Worm (Caenorhabditis elegans) whole organism, L4 larva: Measurements from ENCODE around the gene F54E7.6.
A peak's percentile ranks its signal among the peaks of the same experiment; 100 is the strongest.

ENCODE experiments used
- D1046.2 ChIP-seq: fragments of 200-800 bp; sonication (Bioruptor generic); IDR thresholded peaks from 2 replicates; pipeline ENCODE4 v1.3.6; 2022; ENCODE audit warnings: missing genetic modification characterization, missing compliant biosample characterization
- F44E2.7 ChIP-seq: fragments of 200-800 bp; sonication (Bioruptor generic); IDR thresholded peaks from 2 replicates; pipeline ENCODE4 v2.1.2; 2022; ENCODE audit warnings: missing genetic modification characterization, missing compliant biosample characterization
- F49E8.2 ChIP-seq: sonication (generic microtip); optimal IDR thresholded peaks from 2 replicates; lab custom pipeline; 2016; ENCODE audit warnings: missing compliant biosample characterization, mild to moderate bottlenecking, missing genetic modification characterization, borderline replicate concordance
- Y75B8A.6 ChIP-seq: fragments of 200-800 bp; sonication (Bioruptor generic); IDR thresholded peaks from 2 replicates; pipeline ENCODE4 v1.3.6; 2022; ENCODE audit warnings: missing genetic modification reagents, missing genetic modification characterization, missing compliant biosample characterization
- aha-1 ChIP-seq: fragments of 150-350 bp; peaks from one replicate; lab custom pipeline; 2014; ENCODE audit warnings: missing biosample characterization, missing genetic modification characterization
- ama-1 ChIP-seq: fragments of 150-350 bp; optimal IDR thresholded peaks from 2 replicates; lab custom pipeline; 2014; ENCODE audit warnings: inconsistent platforms, mixed read lengths
- daf-12 ChIP-seq: fragments of 150-350 bp; optimal IDR thresholded peaks from 2 replicates; lab custom pipeline; 2014; ENCODE audit warnings: missing biosample characterization, missing genetic modification reagents, missing genetic modification characterization
- daf-16 ChIP-seq, 3 experiments: sonication (generic microtip); optimal IDR thresholded peaks; 2 replicates each; lab custom pipeline; 2016 to 2017; ENCODE audit warnings: missing genetic modification characterization in 3 of 3, missing genetic modification reagents in 3 of 3, mild to moderate bottlenecking in 2 of 3, missing compliant biosample characterization in 2 of 3, missing biosample characterization in 1 of 3, moderate library complexity in 1 of 3
- dmd-6 ChIP-seq: fragments of 200-800 bp; sonication (Bioruptor generic); IDR thresholded peaks from 2 replicates; pipeline ENCODE4 v1.3.6; 2022; ENCODE audit warnings: missing genetic modification reagents, missing genetic modification characterization, missing compliant biosample characterization
- dpl-1 ChIP-seq: fragments of 150-350 bp; optimal IDR thresholded peaks from 2 replicates; lab custom pipeline; 2014; ENCODE audit warnings: missing biosample characterization, missing genetic modification reagents, missing genetic modification characterization
- duxl-1 ChIP-seq: sonication (generic microtip); optimal IDR thresholded peaks from 2 replicates; lab custom pipeline; 2016; ENCODE audit warnings: mild to moderate bottlenecking, missing genetic modification characterization, moderate library complexity, missing compliant biosample characterization; ENCODE audit not compliant: poor library complexity
- dve-1 ChIP-seq: sonication (generic microtip); optimal IDR thresholded peaks from 2 replicates; lab custom pipeline; 2017; ENCODE audit warnings: antibody characterized with exemption, mild to moderate bottlenecking, missing genetic modification characterization, missing compliant biosample characterization; ENCODE audit not compliant: insufficient read depth
- fkh-10 ChIP-seq: fragments of 150-350 bp; optimal IDR thresholded peaks from 2 replicates; lab custom pipeline; 2014; ENCODE audit warnings: missing biosample characterization, missing genetic modification reagents, missing genetic modification characterization
- fos-1 ChIP-seq: fragments of 150-350 bp; optimal IDR thresholded peaks from 2 replicates; lab custom pipeline; 2014; ENCODE audit warnings: missing biosample characterization, missing genetic modification characterization
- hif-1 ChIP-seq, 2 experiments: sonication (generic microtip); optimal IDR thresholded peaks; 2 replicates each; lab custom pipeline; 2016 to 2017; ENCODE audit warnings: missing compliant biosample characterization in 2 of 2, missing genetic modification characterization in 2 of 2, missing genetic modification reagents in 2 of 2, missing genotype in 2 of 2, mild to moderate bottlenecking in 1 of 2
- hlh-11 ChIP-seq: fragments of 200-800 bp; sonication (Bioruptor generic); optimal IDR thresholded peaks from 2 replicates; lab custom pipeline; 2018; ENCODE audit warnings: mild to moderate bottlenecking, missing genetic modification characterization, missing compliant biosample characterization
- hmg-1.1 ChIP-seq: fragments of 200-800 bp; sonication (Bioruptor generic); IDR thresholded peaks from 2 replicates; pipeline ENCODE4 v1.3.6; 2022; ENCODE audit warnings: missing genetic modification reagents, missing genetic modification characterization, missing compliant biosample characterization
- lin-13 ChIP-seq: fragments of 150-350 bp; optimal IDR thresholded peaks from 2 replicates; lab custom pipeline; 2014; ENCODE audit warnings: missing biosample characterization, missing genetic modification reagents, missing genetic modification characterization
- lin-15B ChIP-seq: fragments of 150-350 bp; sonication (generic microtip); optimal IDR thresholded peaks from 3 replicates; lab custom pipeline; 2014; ENCODE audit warnings: missing biosample characterization, missing genetic modification characterization
- lin-38 ChIP-seq: fragments of 200-800 bp; sonication (Bioruptor generic); IDR thresholded peaks from 2 replicates; pipeline ENCODE4 v1.3.6; 2022; ENCODE audit warnings: missing genetic modification reagents, missing genetic modification characterization, missing compliant biosample characterization
- lin-39 ChIP-seq: fragments of 150-350 bp; optimal IDR thresholded peaks from 2 replicates; lab custom pipeline; 2014; ENCODE audit warnings: missing biosample characterization, missing genetic modification reagents, missing genetic modification characterization
- lsy-2 ChIP-seq, 2 experiments: fragments of 150-350 bp in 1 of 2; sonication (generic microtip) in 1 of 2; optimal IDR thresholded peaks; 2 replicates each; lab custom pipeline; 2014 to 2017; ENCODE audit warnings: missing biosample characterization in 2 of 2, missing genetic modification characterization in 2 of 2
- madf-9 ChIP-seq: fragments of 200-800 bp; sonication (Bioruptor generic); conservative IDR thresholded peaks from 2 replicates; pipeline ENCODE4 v1.3.6; 2022; ENCODE audit warnings: missing genetic modification reagents, missing genetic modification characterization, missing compliant biosample characterization
- mes-2 ChIP-seq: sonication (generic microtip); optimal IDR thresholded peaks from 2 replicates; lab custom pipeline; 2016; ENCODE audit warnings: missing genotype, mild to moderate bottlenecking, missing genetic modification characterization, missing compliant biosample characterization; ENCODE audit not compliant: poor library complexity, severe bottlenecking
- mxl-2 ChIP-seq: fragments of 200-800 bp; sonication (Bioruptor generic); conservative IDR thresholded peaks from 2 replicates; pipeline ENCODE4 v1.3.6; 2022; ENCODE audit warnings: missing genetic modification reagents, missing genetic modification characterization, missing compliant biosample characterization
- nhr-10 ChIP-seq: fragments of 150-350 bp; optimal IDR thresholded peaks from 2 replicates; lab custom pipeline; 2014; ENCODE audit warnings: missing biosample characterization, missing genetic modification characterization
- nhr-102 ChIP-seq: sonication (generic microtip); optimal IDR thresholded peaks from 2 replicates; lab custom pipeline; 2016; ENCODE audit warnings: mild to moderate bottlenecking, missing genetic modification characterization, moderate library complexity, missing compliant biosample characterization
- nhr-11 ChIP-seq: fragments of 150-350 bp; optimal IDR thresholded peaks from 2 replicates; lab custom pipeline; 2014; ENCODE audit warnings: missing biosample characterization, missing genetic modification characterization
- nhr-111 ChIP-seq: fragments of 200-800 bp; sonication (Bioruptor generic); optimal IDR thresholded peaks from 2 replicates; lab custom pipeline; 2018; ENCODE audit warnings: mild to moderate bottlenecking, missing genetic modification characterization, missing compliant biosample characterization
- nhr-28 ChIP-seq: fragments of 150-350 bp; optimal IDR thresholded peaks from 2 replicates; lab custom pipeline; 2014; ENCODE audit warnings: missing biosample characterization, missing genetic modification characterization
- nhr-41 ChIP-seq: fragments of 200-800 bp; sonication (Bioruptor generic); IDR thresholded peaks from 2 replicates; pipeline ENCODE4 v1.3.6; 2022; ENCODE audit warnings: missing genetic modification reagents, missing genetic modification characterization, missing compliant biosample characterization
- nhr-48 ChIP-seq: sonication (generic microtip); optimal IDR thresholded peaks from 2 replicates; lab custom pipeline; 2016; ENCODE audit warnings: mild to moderate bottlenecking, missing genetic modification characterization, missing compliant biosample characterization
- nhr-6 ChIP-seq: fragments of 150-350 bp; optimal IDR thresholded peaks from 2 replicates; lab custom pipeline; 2014; ENCODE audit warnings: missing biosample characterization, missing genetic modification characterization
- rbr-2 ChIP-seq: sonication (generic microtip); optimal IDR thresholded peaks from 2 replicates; lab custom pipeline; 2016; ENCODE audit warnings: missing genotype, missing genetic modification characterization, missing compliant biosample characterization
- saeg-2 ChIP-seq: fragments of 200-800 bp; sonication (Bioruptor generic); IDR thresholded peaks from 2 replicates; pipeline ENCODE4 v1.3.6; 2022; ENCODE audit warnings: missing genetic modification reagents, missing genetic modification characterization, missing compliant biosample characterization
- set-16 ChIP-seq: fragments of 200-800 bp; sonication (Bioruptor generic); IDR thresholded peaks from 2 replicates; pipeline ENCODE4 v1.3.6; 2022; ENCODE audit warnings: missing genetic modification reagents, missing genetic modification characterization, missing compliant biosample characterization
- skn-1 ChIP-seq: fragments of 150-350 bp; optimal IDR thresholded peaks from 2 replicates; lab custom pipeline; 2014; ENCODE audit warnings: missing biosample characterization, missing genetic modification characterization
- snpc-1.2 ChIP-seq: fragments of 200-800 bp; sonication (Bioruptor generic); IDR thresholded peaks from 2 replicates; pipeline ENCODE4 v1.3.6; 2022; ENCODE audit warnings: missing genetic modification reagents, missing genetic modification characterization, missing compliant biosample characterization
- spr-1 ChIP-seq: sonication (generic microtip); optimal IDR thresholded peaks from 2 replicates; lab custom pipeline; 2016; ENCODE audit warnings: mild to moderate bottlenecking, missing genetic modification characterization, missing compliant biosample characterization
- unc-62 ChIP-seq, 3 experiments: fragments of 150-350 bp in 1 of 3; sonication (generic microtip); optimal IDR thresholded peaks in 2 of 3; peaks in 1 of 3; 1 replicate in 1 of 3; 2 replicates in 2 of 3; lab custom pipeline; 2014 to 2017; ENCODE audit warnings: missing biosample characterization in 3 of 3, missing genetic modification characterization in 3 of 3, missing genetic modification reagents in 3 of 3, missing genotype in 1 of 3
- vab-7 ChIP-seq: fragments of 200-800 bp; sonication (Bioruptor generic); IDR thresholded peaks from 2 replicates; pipeline ENCODE4 v1.3.6; 2022; ENCODE audit warnings: missing genetic modification reagents, missing genetic modification characterization, missing compliant biosample characterization
- zfp-3 ChIP-seq: fragments of 200-800 bp; sonication (Bioruptor generic); conservative IDR thresholded peaks from 2 replicates; pipeline ENCODE4 v1.3.6; 2022; ENCODE audit warnings: missing genetic modification reagents, missing genetic modification characterization, missing compliant biosample characterization
- zip-11 ChIP-seq: fragments of 200-800 bp; sonication (Bioruptor generic); IDR thresholded peaks from 2 replicates; pipeline ENCODE4 v1.3.6; 2022; ENCODE audit warnings: missing genetic modification characterization, missing compliant biosample characterization
- zip-2 ChIP-seq: fragments of 150-350 bp; optimal IDR thresholded peaks from 2 replicates; lab custom pipeline; 2014; ENCODE audit warnings: missing biosample characterization, missing genetic modification characterization
- ztf-7 ChIP-seq: fragments of 150-350 bp; optimal IDR thresholded peaks from 2 replicates; lab custom pipeline; 2014; ENCODE audit warnings: missing biosample characterization, missing genetic modification characterization

F54E7.6 gene

ce11 chrIII:5622232-5623009 lies 38.5 kb downstream of the F54E7.6 start:
- no peak for TF ChIP-seq daf-16 (GFP tag; optimal IDR thresholded peaks at IDR 0.05; lab: Kevin White, UChicago)
- TF ChIP-seq daf-16 (tag; optimal IDR thresholded peaks at IDR 0.05; lab: Kevin White, UChicago), result peak; percentile 27
- no peak for TF ChIP-seq nhr-6 (tag; lab: Kevin White, UChicago)
- TF ChIP-seq nhr-28 (tag; lab: Kevin White, UChicago), result peak; percentile 66
- no peak for TF ChIP-seq ama-1
- no peak for TF ChIP-seq zip-2
- no peak for TF ChIP-seq nhr-10 (tag; lab: Kevin White, UChicago)
- TF ChIP-seq unc-62 (GFP tag; optimal IDR thresholded peaks at IDR 0.05 in 1 of 2; lab: Kevin White, UChicago), result peak in 1 of 2 experiments; percentile 78
- TF ChIP-seq unc-62 (tag; optimal IDR thresholded peaks at IDR 0.05; lab: Kevin White, UChicago), result no peak
- no peak for TF ChIP-seq F49E8.2 (tag; lab: Kevin White, UChicago)
- TF ChIP-seq aha-1 (tag; lab: Kevin White, UChicago), result peak; percentile 85

ce11 chrIII:5621236-5621635 lies 39.6 kb downstream of the F54E7.6 start:
- peak; percentile 8 for TF ChIP-seq aha-1 (tag; lab: Kevin White, UChicago)
- peak; percentile 86 for TF ChIP-seq nhr-28 (tag; lab: Kevin White, UChicago)
- TF ChIP-seq nhr-41, result no peak
- TF ChIP-seq saeg-2 (GFP tag; lab: Robert Waterston, UW), result no peak
- no peak for TF ChIP-seq mxl-2 (GFP tag; lab: Robert Waterston, UW)
- TF ChIP-seq ztf-7 (tag; lab: Kevin White, UChicago), result no peak
- TF ChIP-seq dpl-1 (GFP tag; lab: Kevin White, UChicago), result peak; percentile 46
- TF ChIP-seq Y75B8A.6 (GFP tag; lab: Robert Waterston, UW), result no peak
- peak; percentile 29 for TF ChIP-seq duxl-1 (tag; lab: Kevin White, UChicago)
- peak; percentile 62; the same call in 1 of the 2 replicates for TF ChIP-seq dmd-6 (GFP tag; lab: Robert Waterston, UW)
- TF ChIP-seq snpc-1.2, result no peak
- peak in 1 of 2 experiments; percentile 16 for TF ChIP-seq daf-16 (GFP tag; optimal IDR thresholded peaks at IDR 0.05; lab: Kevin White, UChicago)
- peak; percentile 40 for TF ChIP-seq daf-16 (tag; optimal IDR thresholded peaks at IDR 0.05; lab: Kevin White, UChicago)
- TF ChIP-seq set-16 (GFP tag; lab: Robert Waterston, UW), result peak; percentile 35; the same call in 1 of the 2 replicates
- no peak for TF ChIP-seq lin-15B (tag; lab: Kevin White, UChicago)
- TF ChIP-seq D1046.2 (GFP tag; lab: Robert Waterston, UW), result no peak
- TF ChIP-seq nhr-111, result no peak
- TF ChIP-seq lin-39 (tag; lab: Kevin White, UChicago), result no peak
- TF ChIP-seq nhr-48 (tag; lab: Kevin White, UChicago), result peak; percentile 45
- TF ChIP-seq lin-13 (GFP tag; lab: Kevin White, UChicago), result peak; percentile 11
- TF ChIP-seq fkh-10, result peak; percentile 69
- TF ChIP-seq F44E2.7 (GFP tag; lab: Robert Waterston, UW), result no peak
- TF ChIP-seq vab-7 (GFP tag; lab: Robert Waterston, UW), result no peak
- TF ChIP-seq nhr-102 (tag; lab: Kevin White, UChicago), result peak; percentile 18
- no peak for TF ChIP-seq zfp-3 (GFP tag; lab: Robert Waterston, UW)
- TF ChIP-seq hif-1 (tag; optimal IDR thresholded peaks at IDR 0.05; lab: Kevin White, UChicago), result peak in 1 of 2 experiments; percentile 46
- TF ChIP-seq zip-2, result peak; percentile 9
- peak; percentile 78 for TF ChIP-seq rbr-2 (tag; lab: Kevin White, UChicago)
- peak; percentile 62 for TF ChIP-seq mes-2 (tag; lab: Kevin White, UChicago)
- no peak for TF ChIP-seq spr-1 (tag; lab: Kevin White, UChicago)
- TF ChIP-seq madf-9 (GFP tag; lab: Robert Waterston, UW), result no peak
- TF ChIP-seq hmg-1.1 (GFP tag; lab: Robert Waterston, UW), result peak; percentile 80
- peak; percentile 84 for TF ChIP-seq nhr-11 (tag; lab: Kevin White, UChicago)
- TF ChIP-seq unc-62 (GFP tag; optimal IDR thresholded peaks at IDR 0.05 in 1 of 2; lab: Kevin White, UChicago), result peak in 1 of 2 experiments; percentile 39
- TF ChIP-seq unc-62 (tag; optimal IDR thresholded peaks at IDR 0.05; lab: Kevin White, UChicago), result no peak
- peak; percentile 47 for TF ChIP-seq dve-1 (tag; lab: Kevin White, UChicago)
- no peak for TF ChIP-seq skn-1 (tag; lab: Kevin White, UChicago)
- no peak for TF ChIP-seq lin-38
- no peak for TF ChIP-seq fos-1 (tag; lab: Kevin White, UChicago)
- no peak for TF ChIP-seq zip-11
- peak; percentile 90 for TF ChIP-seq hlh-11 (tag; lab: Kevin White, UChicago)
- TF ChIP-seq lsy-2 (tag; optimal IDR thresholded peaks at IDR 0.05; lab: Kevin White, UChicago), result peak; percentile 52 to 76
- no peak for TF ChIP-seq daf-12 (tag; lab: Kevin White, UChicago)
